Fruit fly (Drosophila melanogaster) ovary, adult (tissue): ENCODE measurements around the gene CG33642.

ENCODE experiments used
- CG17801 ChIP-seq: fragments of 200-800 bp; optimal IDR thresholded peaks from 2 replicates; lab custom pipeline; 2019; ENCODE audit warnings: missing biosample characterization, mild to moderate bottlenecking, missing genetic modification characterization, moderate library complexity; ENCODE audit not compliant: partially characterized antibody

The CG33642 gene

DNA sequence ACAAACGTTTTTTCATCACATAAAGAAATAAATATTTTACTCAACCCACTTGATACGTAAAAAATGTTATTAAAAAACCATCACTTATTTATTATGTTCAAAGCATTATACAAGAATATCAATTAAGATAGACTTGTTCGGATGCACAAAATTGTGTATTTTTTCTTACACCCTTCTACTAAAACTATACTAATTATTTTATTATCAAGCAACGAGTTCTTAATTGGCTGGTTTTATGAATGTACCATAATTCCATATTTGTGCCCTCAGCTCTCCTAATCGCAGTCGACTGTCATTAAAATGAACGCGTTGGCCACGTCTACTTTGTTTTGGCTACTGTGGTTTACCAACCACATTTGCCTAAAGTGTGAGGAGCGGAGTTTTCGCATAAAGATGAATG, at the start of gene CG33642:
CG33642 (plus strand) TSS at position 301 of the 400 bp plus-strand sequence.
- TF ChIP-seq CG17801 (GFP tag; lab: Kevin White, UChicago) = no peak

DNA sequence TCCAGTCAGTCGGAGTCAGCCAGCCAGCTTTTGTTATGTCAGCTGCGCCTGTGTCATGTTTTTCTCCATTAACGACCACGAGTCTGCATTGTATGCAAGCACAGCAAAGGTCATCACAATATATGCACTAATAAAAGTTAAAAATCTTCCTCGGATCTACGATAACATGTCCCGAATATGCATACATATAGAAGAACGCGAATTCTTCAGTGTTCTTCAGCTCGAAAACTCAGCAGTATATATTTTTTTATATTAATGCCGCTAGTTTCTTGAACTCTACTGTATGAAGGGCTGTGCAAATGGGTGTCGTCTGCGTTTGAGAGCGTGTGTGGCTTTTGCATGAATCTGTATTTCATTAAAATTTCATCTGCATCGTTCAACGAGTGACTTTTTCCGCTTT, 47.5 kb upstream of the CG33642 start:
- TF ChIP-seq CG17801 (GFP tag; lab: Kevin White, UChicago) = no peak

DNA sequence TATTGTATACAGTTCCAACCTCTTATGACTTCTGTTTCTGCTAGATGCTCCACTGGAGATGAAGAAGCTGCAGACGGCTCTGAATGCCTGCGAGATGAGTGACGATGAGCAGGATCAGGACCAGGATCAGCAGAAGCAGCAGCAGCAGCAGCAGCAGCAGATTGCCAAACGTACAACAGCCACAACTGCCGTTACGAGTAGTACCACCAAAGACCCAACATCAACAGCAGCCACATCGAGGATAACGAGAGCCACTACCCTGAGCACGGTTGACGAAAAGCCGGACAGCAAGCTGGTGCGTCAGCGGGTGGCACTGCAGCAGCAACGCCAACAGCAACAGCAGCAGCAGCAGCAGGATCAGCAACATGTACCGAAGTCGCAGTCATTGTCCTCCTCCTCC, 31.9 kb upstream of the CG33642 start:
- no peak for TF ChIP-seq CG17801 (GFP tag; lab: Kevin White, UChicago)

DNA sequence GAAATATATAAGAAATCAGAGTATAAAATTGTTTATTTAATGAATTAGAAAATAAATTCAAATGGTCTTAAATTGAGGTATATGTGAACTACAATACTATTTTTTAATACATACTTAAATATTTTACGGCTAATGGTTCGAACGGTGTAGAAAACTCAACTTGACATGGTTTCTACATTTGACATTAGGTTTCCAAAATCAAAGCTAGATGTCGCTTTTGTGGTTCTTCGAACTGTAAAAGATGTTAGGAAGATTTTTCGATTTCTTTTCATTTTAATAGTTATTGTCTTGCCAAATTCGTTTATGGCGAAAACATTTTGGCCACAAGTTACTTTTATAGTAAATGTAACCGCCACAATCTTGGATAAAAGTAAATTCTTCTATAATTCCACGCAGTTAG, 29.4 kb upstream of the CG33642 start:
- no peak for TF ChIP-seq CG17801 (GFP tag; lab: Kevin White, UChicago)

DNA sequence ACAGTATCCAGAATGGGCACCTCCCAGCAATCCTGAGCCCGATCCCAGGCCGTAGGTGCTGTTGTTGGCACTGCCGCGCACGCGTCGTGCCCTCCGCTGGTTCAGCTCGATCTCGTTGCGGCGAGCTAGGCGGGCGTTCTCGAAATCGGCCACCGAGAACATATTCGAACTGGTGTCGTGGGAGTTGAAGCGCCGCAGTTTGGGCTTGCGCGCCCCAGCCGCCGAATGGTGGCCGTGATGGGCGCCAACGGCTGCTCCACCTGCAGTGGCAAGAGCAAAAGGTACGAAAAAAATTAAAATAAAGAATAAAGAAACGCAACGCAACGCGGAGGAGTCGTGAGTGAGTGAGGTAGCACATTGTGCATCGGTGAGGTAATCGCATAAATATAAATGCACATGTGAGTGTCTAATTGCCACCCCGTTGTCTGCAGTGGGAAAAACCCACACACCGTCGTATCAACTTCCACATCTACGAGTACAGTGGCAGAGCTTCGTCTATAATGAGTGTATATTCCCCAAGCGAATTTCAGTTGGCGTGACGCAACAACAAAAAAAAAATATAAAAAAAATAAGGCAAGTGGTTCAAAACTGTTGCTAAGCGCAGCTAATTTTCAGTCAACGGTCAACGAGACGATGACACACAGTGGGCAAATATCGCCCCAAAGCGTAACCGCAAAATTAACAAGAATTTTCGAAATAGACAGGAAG, 20.1 kb upstream of the CG33642 start:
- no peak for TF ChIP-seq CG17801 (GFP tag; lab: Kevin White, UChicago)

DNA sequence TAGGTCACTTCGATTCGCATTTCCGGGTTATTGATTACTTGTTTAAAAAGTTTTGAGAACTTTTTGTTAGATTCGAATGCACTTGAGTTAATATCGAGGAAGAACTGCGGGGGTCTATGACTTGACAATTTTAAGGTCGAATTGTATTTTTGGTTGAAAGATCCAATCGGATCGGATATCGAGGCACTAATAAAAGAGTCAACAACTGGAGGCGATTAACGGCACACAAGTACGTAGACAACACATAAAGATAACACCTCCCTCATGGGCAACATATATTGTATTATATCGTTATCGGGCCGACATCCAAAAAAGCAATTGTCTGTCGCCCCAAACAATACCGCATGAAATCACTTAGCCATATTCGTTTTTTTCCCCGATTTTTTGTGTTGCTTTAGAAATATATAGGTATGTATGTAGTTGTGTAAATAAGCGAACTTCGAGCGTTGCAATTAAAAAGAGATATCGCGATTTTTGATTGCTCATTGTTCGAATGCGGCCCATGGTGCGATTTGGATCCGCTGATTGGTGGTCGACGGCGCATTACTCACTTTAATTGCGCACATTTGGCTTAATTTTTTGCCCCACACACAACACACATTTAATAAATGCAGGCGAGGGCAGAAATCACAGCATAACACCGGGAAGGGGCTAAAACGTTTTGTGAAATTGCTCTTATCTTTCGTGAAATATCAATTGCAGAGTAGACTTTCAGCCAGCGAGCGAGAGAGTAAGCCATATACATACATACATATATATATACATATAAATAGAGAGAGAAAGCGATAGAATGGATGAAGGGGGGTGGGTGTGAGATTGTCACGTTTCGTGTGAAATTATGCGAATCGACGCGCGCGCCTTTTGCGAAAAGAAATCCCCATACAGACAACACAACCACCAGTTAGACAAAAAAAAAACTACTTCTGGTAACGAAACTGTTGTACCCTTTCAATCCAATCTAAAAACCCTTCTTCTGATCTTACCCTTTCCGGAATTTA, 18.6 kb upstream of the CG33642 start:
- TF ChIP-seq CG17801 (GFP tag; lab: Kevin White, UChicago) = no peak

DNA sequence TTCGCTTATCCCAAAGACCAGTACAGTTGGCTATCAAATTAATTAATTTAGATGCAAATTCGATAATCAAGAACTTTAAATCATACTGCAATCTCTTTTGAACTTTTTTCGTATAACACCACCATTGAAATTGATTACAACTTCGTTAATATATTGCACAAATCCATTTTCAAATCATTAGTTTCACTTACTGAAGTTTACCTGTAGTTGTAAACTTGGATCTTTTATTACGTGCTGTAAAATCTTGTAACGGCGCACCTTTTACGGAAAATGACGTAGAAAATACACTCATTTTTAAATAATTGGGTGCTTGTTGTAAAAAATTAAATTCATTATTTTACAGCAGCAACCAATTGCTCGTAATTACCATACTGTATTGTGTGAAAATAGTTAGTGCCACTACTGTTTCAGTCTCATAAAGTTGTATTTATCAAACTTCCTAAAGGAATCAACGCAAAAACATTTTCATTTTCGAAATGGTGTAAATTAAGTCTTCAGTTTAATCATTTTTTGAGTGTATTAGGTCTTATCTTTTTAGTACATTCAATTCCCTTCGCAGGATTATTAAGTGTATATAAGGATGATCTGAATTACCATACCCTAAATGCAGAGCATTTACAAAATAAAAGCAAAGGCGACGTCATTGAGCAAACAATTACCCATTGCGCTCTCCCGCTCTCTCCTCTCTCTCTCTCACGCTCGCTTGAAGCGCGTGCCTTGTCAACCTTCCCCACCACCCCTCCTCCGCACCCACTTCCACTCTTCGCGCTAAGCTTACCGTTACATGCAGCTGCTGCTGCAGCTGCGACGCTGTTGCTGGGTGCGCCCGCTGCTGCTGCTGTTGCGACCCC, 17.4 kb upstream of the CG33642 start:
- TF ChIP-seq CG17801 (GFP tag; lab: Kevin White, UChicago) = peak; percentile 49

DNA sequence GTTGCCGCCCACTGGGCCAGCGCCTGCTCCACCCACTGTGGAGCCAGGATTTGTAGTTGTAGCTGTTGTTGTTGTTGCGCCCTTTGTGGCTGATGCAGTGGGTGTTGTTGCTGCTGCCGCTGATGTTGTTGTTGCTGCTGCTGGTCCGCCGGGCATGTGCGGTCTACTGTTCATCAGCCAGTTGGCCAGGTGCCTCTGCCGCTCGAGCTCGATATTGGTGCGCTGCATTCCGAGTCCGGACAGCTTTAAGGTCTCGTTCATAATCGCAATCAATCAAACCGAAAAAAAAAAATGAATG, 16.8 kb upstream of the CG33642 start:
- TF ChIP-seq CG17801 (GFP tag; lab: Kevin White, UChicago) = no peak

DNA sequence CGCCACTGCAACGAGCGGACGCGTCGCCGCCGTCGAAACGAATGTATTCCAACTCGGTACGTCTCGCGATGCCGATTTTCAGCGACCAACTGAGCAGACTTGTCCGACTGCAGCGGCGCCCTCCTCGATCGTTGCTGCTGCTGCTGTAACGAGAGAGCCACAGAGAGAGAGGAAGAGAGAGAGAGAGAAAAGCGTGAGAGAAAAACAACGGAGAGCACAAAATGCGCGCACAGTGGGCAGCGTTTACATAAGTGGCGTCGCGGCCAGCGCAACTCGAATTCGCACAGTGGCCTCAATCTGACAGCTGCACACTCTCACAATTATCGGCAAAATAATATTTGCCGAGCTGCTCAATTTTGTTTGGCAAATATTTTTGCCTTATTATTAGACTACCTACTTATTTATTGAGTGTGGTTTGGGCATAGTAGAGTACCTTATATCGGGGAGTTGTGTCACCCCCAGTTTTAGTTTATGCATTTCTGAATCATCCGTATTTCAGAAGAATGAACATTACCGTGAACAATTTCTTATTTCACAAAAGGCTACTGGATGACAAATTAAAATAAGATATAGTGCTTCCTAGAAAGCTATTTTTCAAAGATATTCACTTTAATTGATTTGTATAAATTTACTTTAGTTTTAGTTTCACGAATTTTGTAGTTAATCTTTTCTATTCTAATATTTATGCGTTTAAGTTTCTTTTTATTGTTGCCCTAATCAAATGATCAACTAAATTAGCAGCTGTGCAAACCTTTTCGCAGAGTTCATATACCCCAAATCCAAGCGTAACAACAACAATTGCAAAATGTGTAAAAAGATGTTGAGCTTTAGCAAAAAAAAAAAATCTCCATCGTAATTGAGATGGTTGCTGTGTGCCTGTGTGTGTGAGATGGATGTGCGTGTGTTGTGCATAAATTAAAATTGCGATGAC, 16.2 kb upstream of the CG33642 start:
- TF ChIP-seq CG17801 (GFP tag; lab: Kevin White, UChicago) = peak; percentile 33

DNA sequence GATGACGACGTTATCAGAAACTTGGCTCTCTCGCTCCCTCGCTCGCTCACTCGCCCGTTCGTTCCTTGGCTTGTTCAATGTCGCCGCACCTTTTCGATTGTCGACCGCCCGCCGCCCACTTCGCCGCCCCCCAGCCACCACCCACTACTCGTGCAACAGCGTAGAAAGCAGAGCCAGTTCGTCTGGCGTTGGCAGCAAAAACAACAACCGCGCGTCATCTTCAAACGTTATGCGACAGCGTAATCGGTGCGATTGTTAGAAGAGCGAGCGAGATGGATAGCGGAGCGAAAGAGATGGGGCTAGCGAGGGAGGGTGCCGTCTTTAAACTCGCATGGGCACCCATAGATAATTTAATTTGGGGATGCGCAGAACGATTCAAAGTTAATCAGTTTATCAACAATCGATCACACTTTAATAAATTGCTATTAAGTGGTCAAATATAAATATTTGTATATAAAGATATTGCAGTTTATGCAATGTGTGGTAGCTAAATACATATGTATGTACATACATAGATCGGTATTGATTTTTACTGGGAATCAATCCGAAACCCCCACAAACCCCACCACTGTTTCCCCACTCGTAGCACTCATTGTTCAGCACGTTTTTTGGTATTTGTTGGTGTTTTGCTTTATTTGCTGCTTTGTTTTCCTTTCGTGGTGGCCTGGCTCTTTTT, 15.4 kb upstream of the CG33642 start:
- TF ChIP-seq CG17801 (GFP tag; lab: Kevin White, UChicago) = peak; percentile 74

DNA sequence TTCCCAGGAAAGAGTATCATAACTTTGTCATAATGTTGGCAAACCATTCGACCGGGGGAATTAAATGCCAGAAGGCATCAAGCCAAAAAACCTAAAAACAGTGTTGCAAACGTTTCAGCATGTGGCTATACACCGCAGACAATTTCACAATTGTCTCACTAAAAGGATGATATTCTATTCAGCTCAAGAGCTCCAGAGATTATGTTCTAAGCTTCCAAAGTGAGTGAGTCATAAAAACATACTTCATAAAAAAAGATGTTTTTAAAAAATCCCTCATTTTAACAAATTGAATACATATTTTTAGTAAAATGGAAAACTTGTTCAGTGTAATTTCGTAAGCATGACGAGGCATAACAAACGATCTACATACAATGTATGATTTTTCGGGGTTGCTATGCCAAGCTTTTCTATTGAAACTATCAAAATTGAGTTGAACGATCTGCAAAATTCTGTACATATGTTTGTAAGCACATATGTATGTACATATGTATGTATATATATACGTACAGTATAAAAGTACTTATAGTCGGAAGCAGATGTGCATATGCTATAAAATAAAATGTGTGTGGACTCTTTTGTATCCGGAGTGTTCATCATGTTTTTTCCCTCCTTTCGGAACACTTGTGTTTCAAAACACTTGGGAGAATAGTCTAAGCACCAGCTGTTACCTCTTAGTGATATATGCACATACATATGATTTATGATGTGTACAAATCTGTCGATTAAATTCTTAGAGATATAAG, 14.7 kb upstream of the CG33642 start:
- no peak for TF ChIP-seq CG17801 (GFP tag; lab: Kevin White, UChicago)

DNA sequence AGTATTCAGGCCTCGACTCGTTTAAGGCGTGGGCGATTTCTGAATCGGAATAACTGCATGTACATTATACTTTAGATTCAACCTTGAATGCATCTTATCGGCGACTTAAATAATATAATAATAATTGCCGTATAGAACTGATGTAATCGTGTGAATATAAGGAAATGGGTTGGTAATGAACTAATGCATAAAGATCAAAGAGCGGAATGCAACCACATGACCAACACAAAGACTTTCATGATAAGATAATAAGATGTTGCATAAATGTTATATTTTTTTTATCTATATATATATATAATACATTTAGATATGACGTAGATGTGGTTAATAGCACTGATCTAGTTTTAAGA, 14.1 kb upstream of the CG33642 start:
- TF ChIP-seq CG17801 (GFP tag; lab: Kevin White, UChicago) = no peak

DNA sequence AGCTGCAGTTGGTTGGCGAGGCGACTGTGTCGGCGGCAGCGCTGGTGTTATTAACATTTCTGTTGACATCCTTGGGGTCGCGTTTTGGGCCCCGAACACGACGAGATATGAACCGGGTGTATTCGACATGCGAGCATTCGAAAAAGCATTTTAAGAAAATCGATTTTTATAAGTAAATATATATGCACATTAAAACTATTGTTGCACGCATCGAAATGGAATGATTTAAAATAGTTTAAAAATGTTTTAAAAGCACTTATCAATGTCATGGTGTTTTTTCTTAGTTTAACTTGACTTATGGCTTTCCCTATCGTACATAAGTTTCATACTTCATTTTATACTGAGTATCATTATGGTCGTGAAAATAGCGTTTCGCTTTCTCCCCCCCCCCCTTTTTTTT, 8.0 kb upstream of the CG33642 start:
- TF ChIP-seq CG17801 (GFP tag; lab: Kevin White, UChicago) = no peak
